Worm (Caenorhabditis elegans): ENCODE data around the gene K10D2.8.

DNA sequence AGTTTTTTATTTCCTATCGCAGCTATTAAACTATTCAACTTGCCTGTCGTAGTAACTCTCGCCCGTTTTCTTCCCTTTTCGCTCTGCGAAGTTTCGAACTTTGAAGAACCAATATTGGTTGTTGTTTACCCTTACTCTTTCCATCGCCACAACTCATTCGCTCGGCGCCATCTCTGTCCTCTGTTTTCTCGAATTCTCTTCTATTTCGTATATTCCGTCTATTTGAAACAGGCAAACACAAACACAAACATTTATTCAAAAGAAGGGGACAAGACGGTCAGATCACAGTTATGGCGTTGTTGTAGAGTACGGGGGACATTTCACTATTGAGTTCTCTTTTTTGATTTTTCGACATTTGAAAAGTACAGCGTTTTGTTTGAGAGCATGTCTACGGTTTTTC is 34.3 kb downstream of the K10D2.8 start:
- no peak for TF ChIP-seq efl-1 (GFP tag; optimal IDR thresholded peaks at IDR 0.05)
- no peak for TF ChIP-seq lin-35 (GFP tag; optimal IDR thresholded peaks at IDR 0.05)
- TF ChIP-seq tbp1 (GFP tag; optimal IDR thresholded peaks at IDR 0.05) = no peak
- TF ChIP-seq Y53F4B.3 (GFP tag; IDR thresholded peaks at IDR 0.05) = no peak
- TF ChIP-seq B0019.2 (GFP tag; conservative IDR thresholded peaks at IDR 0.05) = no peak
- TF ChIP-seq T26A5.8 (tag; optimal IDR thresholded peaks at IDR 0.05) = no peak
- TF ChIP-seq unc-62 (GFP tag; optimal IDR thresholded peaks at IDR 0.05) = no peak
- TF ChIP-seq F52B5.7 (tag; optimal IDR thresholded peaks at IDR 0.05) = no peak
- no peak for TF ChIP-seq hrde-1 (tag; optimal IDR thresholded peaks at IDR 0.05; ENCODE audit: borderline replicate concordance)
